Worm (Caenorhabditis elegans) whole organism, L4/young adult: ENCODE results near the gene gcy-31.

ENCODE experiments used
- W03F9.2 ChIP-seq: fragments of 150-350 bp; optimal IDR thresholded peaks from 2 replicates; lab custom pipeline; 2014; ENCODE audit warnings: missing biosample characterization, missing genetic modification characterization
- dao-5 ChIP-seq: sonication (generic microtip); optimal IDR thresholded peaks from 2 replicates; lab custom pipeline; 2016; ENCODE audit warnings: missing genotype, missing genetic modification characterization, moderate library complexity, missing compliant biosample characterization
- him-1 ChIP-seq: sonication (generic microtip); optimal IDR thresholded peaks from 2 replicates; lab custom pipeline; 2016; ENCODE audit warnings: missing genotype, missing genetic modification reagents, missing genetic modification characterization, missing compliant biosample characterization

The gcy-31 gene

DNA sequence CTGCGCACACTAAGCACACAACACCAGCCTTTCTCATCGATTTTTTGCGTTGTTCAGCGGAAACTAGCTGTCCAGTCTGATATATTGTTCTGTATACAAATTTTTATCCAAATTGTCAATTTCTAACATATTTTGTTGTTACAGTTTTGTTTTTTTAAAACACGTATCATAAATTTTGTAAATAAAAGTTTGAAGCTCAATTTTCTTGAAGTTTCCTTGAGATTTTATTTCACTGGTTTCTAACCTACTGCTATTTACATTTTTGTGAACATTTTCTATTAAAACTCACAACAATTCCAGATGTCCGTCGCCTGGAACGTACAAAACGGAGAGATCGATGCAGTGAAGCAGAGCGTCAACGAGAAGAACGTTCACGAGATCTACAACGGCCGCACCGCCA is 20.1 kb downstream of the gcy-31 start, which contains the start of gene mtpn-1:
Gene mtpn-1, plus strand, starts transcription at position 301 of the 400 bp plus-strand sequence.
- no peak for TF ChIP-seq him-1 (tag; lab: Kevin White, UChicago)
- no peak for TF ChIP-seq W03F9.2 (tag; lab: Kevin White, UChicago)
- no peak for TF ChIP-seq dao-5

DNA sequence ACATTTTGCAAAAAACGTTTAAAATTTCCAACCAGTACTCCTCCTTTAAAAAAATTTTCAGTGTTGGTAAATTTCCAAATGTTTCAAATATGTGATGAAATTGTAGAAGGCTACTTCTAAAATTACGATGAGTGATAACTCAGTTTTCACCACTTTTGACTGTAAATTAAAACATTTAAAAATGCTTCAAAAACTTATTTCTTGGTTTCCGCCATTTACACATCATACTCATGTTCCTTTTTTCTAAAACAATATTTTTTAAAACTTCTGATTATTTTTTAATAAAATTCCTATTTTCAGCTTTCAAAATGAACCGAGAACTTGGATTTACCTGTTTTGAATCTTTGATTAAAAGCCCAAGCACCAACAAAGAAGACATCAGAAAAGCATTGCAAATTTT is 23.6 kb downstream of the gcy-31 start, which contains the start of gene C43H6.4:
Gene C43H6.4, plus strand, starts transcription at position 301 of the 400 bp plus-strand sequence.
- no peak for TF ChIP-seq dao-5
- TF ChIP-seq him-1 (tag; lab: Kevin White, UChicago): no peak
- no peak for TF ChIP-seq W03F9.2 (tag; lab: Kevin White, UChicago)

DNA sequence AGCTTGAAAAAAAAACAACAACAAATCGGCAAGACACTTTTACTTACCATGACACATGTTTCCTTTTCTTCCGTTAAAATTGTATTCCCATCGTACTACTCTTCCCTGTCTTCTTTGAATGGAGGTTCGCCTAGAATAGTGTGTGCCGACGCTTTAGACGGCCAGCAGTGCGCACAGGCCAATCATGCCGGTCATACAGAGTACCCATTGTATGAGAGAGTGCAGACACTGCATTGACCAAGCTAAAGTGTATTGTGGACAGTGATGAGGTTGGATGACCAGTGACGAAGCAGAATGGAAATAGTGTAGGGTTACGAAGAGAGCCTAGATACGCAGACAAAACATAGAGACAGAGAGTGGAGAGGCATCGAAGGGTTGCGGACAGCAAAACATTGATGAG is 25.4 kb downstream of the gcy-31 start, which contains the start of gene dhhc-9:
Gene dhhc-9, minus strand, starts transcription at position 154 of the 400 bp plus-strand sequence.
- TF ChIP-seq him-1 (tag; lab: Kevin White, UChicago): peak; percentile 6
- no peak for TF ChIP-seq W03F9.2 (tag; lab: Kevin White, UChicago)

DNA sequence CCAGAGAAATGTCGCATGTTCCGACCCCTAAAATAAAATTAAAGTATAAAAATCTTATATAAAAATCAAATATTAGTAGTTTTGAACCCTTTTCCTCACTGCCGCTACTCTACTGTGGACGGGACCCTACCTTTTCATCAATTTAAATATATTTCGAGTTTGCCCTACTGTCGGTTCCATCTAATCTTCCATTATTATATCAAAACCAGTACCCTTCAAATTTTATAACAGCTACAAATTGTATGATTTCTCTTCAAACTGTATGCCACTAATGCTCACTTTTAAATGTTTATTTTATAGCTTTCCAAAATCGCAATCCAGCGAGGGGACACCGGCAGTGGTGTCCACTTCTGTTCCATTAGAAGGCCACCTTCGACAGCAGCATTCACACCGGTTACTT is 32.3 kb downstream of the gcy-31 start, which contains the start of gene C43H6.6:
Gene C43H6.6, plus strand, starts transcription at position 301 of the 400 bp plus-strand sequence.
- TF ChIP-seq W03F9.2 (tag; lab: Kevin White, UChicago): no peak
- no peak for TF ChIP-seq him-1 (tag; lab: Kevin White, UChicago)
- TF ChIP-seq dao-5: no peak

DNA sequence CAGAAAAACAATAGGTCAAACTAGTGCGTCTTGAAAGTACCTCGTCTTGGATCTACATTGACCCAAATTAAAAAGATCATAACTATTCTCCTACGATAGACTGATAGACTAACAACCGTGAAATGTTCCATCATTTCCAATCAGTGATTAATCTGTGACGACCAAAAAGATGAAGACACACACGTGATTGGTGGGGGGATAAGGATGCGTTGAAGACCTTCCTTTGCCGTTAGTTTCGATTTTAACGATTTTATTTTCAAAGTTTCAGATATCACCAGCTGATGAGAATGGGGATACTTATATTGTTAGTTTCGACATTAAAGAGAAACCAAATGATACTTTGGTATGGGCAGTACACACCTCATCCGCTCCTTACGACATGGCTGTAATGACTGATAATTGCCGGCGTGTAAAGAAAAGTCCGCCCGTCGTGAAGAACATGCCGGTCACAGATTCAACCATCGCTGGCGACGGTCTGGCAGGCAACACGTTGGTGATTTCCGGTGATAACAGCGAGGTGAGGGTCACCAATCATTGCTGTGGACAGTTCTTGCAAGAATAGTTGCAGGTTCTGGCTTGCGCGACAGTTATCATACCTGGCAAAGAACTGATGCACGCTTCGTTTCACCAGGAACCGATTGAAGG is 40.3 kb downstream of the gcy-31 start:
- TF ChIP-seq dao-5 (no peak), him-1 (tag; lab: Kevin White, UChicago) (no peak), W03F9.2 (tag; lab: Kevin White, UChicago) (no peak)

DNA sequence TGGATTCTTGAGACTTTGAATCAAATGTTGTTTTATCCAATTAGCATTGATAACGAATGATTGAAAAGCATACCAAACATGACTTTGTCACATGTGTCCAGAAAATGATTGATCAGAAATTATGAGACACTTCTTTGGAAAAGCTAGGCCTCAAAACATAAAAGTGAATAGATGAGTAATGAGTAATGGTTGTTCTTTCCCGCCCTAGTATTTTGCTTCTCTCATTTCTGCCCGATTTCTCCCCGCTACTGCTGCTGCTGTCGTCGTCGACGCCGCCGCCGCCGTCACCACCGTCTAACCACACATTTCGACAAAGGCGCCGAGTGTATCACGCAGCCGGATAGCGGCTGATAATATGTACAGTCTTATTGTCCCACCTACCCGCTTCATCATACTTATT is 41.9 kb downstream of the gcy-31 start, which contains the start of gene F47G3.1:
Gene F47G3.1, plus strand, starts transcription at position 301 of the 400 bp plus-strand sequence.
- no peak for TF ChIP-seq dao-5
- no peak for TF ChIP-seq him-1 (tag; lab: Kevin White, UChicago)
- no peak for TF ChIP-seq W03F9.2 (tag; lab: Kevin White, UChicago)

DNA sequence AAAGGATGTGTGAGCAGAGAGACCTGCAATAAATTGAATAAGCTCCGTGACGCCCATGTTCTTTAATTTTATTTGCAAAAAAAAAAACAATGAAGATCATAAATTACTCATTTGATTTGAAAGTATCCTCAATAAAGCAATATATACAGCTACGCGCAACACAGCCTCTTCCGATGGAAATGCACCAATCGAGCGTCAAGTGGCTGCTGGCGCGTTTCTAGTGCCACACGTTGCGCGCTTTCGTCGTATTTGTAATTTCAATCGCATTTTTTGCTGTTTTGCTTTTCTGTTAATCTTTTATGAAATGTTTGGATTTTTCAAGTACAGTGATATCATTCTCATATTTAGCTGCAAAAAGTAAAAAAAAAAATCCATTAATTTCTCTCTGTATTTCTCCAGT is 45.1 kb downstream of the gcy-31 start:
- TF ChIP-seq him-1 (tag; lab: Kevin White, UChicago) (no peak), W03F9.2 (tag; lab: Kevin White, UChicago) (peak; percentile 17)

DNA sequence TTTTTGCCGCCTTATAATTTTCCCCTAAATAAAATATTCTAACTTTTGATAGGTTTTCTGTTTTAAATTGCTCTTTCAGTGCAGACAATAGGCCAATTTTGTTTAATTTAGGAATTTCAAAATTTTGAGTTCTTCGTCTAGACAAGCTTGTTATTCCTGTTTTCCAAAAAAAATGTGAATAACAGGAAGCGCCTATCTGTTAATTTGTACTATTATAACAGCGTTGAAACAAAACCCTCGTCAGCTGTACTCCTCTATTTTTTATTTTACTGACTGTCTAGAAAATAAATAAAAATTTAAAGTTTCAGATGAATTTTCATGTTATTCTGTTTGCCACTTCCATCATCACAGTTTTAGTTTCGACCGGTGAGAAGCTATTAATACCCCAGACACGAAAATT is 46.0 kb downstream of the gcy-31 start, which contains the start of gene F47G3.4:
Gene F47G3.4, plus strand, starts transcription at position 301 of the 400 bp plus-strand sequence.
- TF ChIP-seq dao-5 (no peak), him-1 (tag; lab: Kevin White, UChicago) (no peak), W03F9.2 (tag; lab: Kevin White, UChicago) (no peak)

DNA sequence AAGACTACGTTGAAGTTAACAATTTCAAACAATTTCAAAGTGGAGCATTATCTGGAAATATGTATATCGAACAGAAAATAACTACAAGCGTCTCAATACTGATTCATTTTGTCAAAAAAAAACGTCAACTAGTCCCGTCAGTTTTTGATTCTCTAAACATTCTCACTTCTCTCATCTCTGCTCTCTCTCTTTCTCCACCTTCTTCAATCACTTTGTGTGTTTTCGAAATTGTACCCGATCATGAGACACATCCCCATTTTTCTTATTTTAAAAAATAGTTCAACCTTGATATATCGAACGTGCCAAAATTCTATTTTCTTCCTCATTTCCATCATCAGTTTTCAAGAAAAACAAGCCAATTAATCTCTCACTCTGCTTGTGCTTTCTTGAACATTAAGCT is 46.5 kb downstream of the gcy-31 start:
- no peak for TF ChIP-seq W03F9.2 (tag; lab: Kevin White, UChicago)

DNA sequence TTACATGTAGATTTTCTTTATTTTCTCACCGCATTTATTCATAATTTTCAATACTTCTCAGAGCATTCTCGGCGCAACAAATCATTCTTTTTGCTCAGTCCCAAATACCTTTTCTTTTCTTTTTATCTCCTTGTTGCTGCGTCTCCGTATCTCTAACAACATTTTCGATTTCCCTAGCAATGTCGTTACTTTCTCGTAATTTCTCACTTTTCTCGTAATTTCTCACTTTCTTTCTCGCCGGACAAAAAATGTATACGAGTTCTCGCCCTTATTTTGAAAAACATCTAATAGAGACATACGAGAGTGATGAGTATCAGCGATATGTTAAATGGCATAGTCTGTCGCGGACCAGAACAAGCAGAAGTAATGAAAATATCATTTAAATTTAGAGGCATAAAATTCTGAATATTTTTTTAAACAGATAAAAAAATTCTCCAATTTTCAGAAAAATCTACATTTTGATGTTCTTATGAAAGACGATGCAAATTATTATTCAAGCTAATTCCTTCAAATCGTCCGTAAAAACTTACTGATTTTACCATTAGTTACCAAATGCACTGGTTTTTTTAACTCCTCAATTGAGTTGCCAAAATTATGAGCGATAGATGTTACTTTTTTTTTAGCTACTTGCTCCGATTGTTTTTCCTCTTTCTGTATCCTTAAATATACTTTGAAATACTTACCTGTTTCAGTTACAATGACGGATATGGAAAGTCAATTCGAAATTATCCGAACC is 51.8 kb downstream of the gcy-31 start, which contains the start of gene F47G3.3:
Gene F47G3.3, plus strand, starts transcription at position 686 of the 736 bp plus-strand sequence.
- no peak for TF ChIP-seq dao-5

DNA sequence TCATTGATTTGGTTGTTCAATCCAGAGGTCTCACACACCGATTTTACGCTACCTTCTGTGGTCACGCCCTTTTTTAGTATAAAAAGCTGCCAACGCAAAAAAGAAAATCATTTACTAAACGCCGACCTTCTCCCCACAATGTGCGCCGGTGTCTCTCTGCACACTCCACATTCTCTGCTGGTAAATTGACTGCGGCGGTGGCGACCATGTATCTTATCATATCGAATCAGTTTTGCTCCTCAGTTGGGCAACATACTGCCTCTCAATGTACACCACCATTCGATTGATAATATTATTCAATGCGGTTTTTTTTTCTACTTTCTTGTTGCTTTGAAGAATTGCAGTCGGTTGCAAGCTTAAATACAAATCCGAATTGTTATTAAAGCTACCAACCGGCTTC is 55.2 kb downstream of the gcy-31 start:
- TF ChIP-seq him-1 (tag; lab: Kevin White, UChicago): no peak
- TF ChIP-seq dao-5: no peak
- no peak for TF ChIP-seq W03F9.2 (tag; lab: Kevin White, UChicago)

DNA sequence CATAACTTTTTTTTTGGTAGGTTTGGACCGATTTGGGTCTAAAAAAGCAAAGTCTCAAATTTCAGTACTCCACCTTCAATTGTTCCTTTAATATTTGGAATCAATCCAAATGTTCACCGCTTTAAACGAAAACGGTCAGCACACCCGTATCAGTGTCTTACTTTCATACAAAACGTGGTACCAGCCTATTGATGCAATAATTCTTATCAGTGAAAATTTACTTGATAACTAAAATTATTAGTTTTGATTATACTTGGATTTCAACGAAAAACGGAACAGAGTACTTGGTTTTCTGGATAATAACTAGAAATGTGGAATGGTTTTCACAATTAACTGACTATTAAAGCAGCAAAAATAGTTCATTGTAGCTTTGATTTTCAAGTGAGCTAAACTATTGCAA is 56.6 kb downstream of the gcy-31 start:
- no peak for TF ChIP-seq W03F9.2 (tag; lab: Kevin White, UChicago)
- TF ChIP-seq dao-5: no peak
- no peak for TF ChIP-seq him-1 (tag; lab: Kevin White, UChicago)
